Worm (Caenorhabditis elegans) whole organism, late embryonic: ENCODE results near the gene Y111B2A.12.

Experiments
- C08G9.2 ChIP-seq: sonication (generic microtip); optimal IDR thresholded peaks from 2 replicates; lab custom pipeline; 2016; ENCODE audit warnings: mild to moderate bottlenecking, missing genetic modification characterization, moderate library complexity, missing compliant biosample characterization
- F13H6.1 ChIP-seq: sonication (generic microtip); optimal IDR thresholded peaks from 2 replicates; lab custom pipeline; 2016; ENCODE audit warnings: missing genetic modification characterization, missing compliant biosample characterization
- K02D7.2 ChIP-seq: sonication (generic microtip); optimal IDR thresholded peaks from 2 replicates; lab custom pipeline; 2017; ENCODE audit warnings: mild to moderate bottlenecking, missing genetic modification characterization, missing compliant biosample characterization
- K09A11.1 ChIP-seq: sonication (generic microtip); optimal IDR thresholded peaks from 2 replicates; lab custom pipeline; 2017; ENCODE audit warnings: antibody characterized with exemption, mild to moderate bottlenecking, missing genetic modification characterization, missing compliant biosample characterization; ENCODE audit not compliant: insufficient read depth
- T23F11.4 ChIP-seq: fragments of 200-800 bp; sonication (Bioruptor generic); optimal IDR thresholded peaks from 2 replicates; lab custom pipeline; 2018; ENCODE audit warnings: mild to moderate bottlenecking, missing genetic modification characterization, missing compliant biosample characterization
- Y22D7AL.16 ChIP-seq: sonication (generic microtip); optimal IDR thresholded peaks from 2 replicates; lab custom pipeline; 2016; ENCODE audit warnings: missing genetic modification characterization, missing compliant biosample characterization
- ama-1 ChIP-seq: fragments of 150-350 bp; optimal IDR thresholded peaks from 2 replicates; lab custom pipeline; 2014
- ceh-14 ChIP-seq: sonication (generic microtip); optimal IDR thresholded peaks from 2 replicates; lab custom pipeline; 2016; ENCODE audit warnings: missing genotype, missing genetic modification characterization, missing compliant biosample characterization
- ceh-22 ChIP-seq: sonication (generic microtip); optimal IDR thresholded peaks from 2 replicates; lab custom pipeline; 2017; ENCODE audit warnings: missing biosample characterization, missing genetic modification characterization
- ceh-31 ChIP-seq: sonication (generic microtip); optimal IDR thresholded peaks from 2 replicates; lab custom pipeline; 2016; ENCODE audit warnings: missing genetic modification characterization, missing compliant biosample characterization
- ceh-45 ChIP-seq: fragments of 200-800 bp; sonication (Bioruptor generic); IDR thresholded peaks from 2 replicates; pipeline ENCODE4 v1.3.6; 2022; ENCODE audit warnings: missing genetic modification reagents, missing genetic modification characterization, missing compliant biosample characterization
- ceh-48 ChIP-seq: sonication (generic microtip); optimal IDR thresholded peaks from 2 replicates; lab custom pipeline; 2016; ENCODE audit warnings: missing genetic modification characterization, inconsistent platforms, missing compliant biosample characterization
- ceh-9 ChIP-seq: sonication (generic microtip); optimal IDR thresholded peaks from 2 replicates; lab custom pipeline; 2016; ENCODE audit warnings: mild to moderate bottlenecking, missing genetic modification characterization, inconsistent platforms, missing compliant biosample characterization
- che-1 ChIP-seq: sonication (generic microtip); optimal IDR thresholded peaks from 2 replicates; lab custom pipeline; 2016; ENCODE audit warnings: mild to moderate bottlenecking, missing genetic modification characterization, missing compliant biosample characterization
- dve-1 ChIP-seq: sonication (generic microtip); optimal IDR thresholded peaks from 2 replicates; lab custom pipeline; 2017; ENCODE audit warnings: antibody characterized with exemption, mild to moderate bottlenecking, missing genetic modification characterization, missing compliant biosample characterization
- elt-2 ChIP-seq: sonication (generic microtip); optimal IDR thresholded peaks from 2 replicates; lab custom pipeline; 2016; ENCODE audit warnings: missing genetic modification reagents, missing genetic modification characterization, missing compliant biosample characterization
- ets-4 ChIP-seq: sonication (generic microtip); optimal IDR thresholded peaks from 2 replicates; lab custom pipeline; 2016; ENCODE audit warnings: missing genetic modification characterization, missing compliant biosample characterization
- eyg-1 ChIP-seq: sonication (generic microtip); optimal IDR thresholded peaks from 2 replicates; lab custom pipeline; 2016; ENCODE audit warnings: missing genotype, missing genetic modification characterization, missing compliant biosample characterization
- fkh-10 ChIP-seq: fragments of 150-350 bp; optimal IDR thresholded peaks from 2 replicates; lab custom pipeline; 2014; ENCODE audit warnings: missing biosample characterization, missing genetic modification reagents, missing genetic modification characterization
- fkh-6 ChIP-seq: sonication (generic microtip); optimal IDR thresholded peaks from 2 replicates; lab custom pipeline; 2016; ENCODE audit warnings: missing genetic modification characterization, missing compliant biosample characterization
- gmeb-2 ChIP-seq: sonication (generic microtip); optimal IDR thresholded peaks from 2 replicates; lab custom pipeline; 2016; ENCODE audit warnings: missing genetic modification characterization, inconsistent platforms, missing compliant biosample characterization
- hlh-13 ChIP-seq: fragments of 200-800 bp; sonication (Bioruptor generic); optimal IDR thresholded peaks from 2 replicates; lab custom pipeline; 2018; ENCODE audit warnings: mild to moderate bottlenecking, missing genetic modification characterization, missing compliant biosample characterization
- hlh-15 ChIP-seq: sonication (generic microtip); optimal IDR thresholded peaks from 2 replicates; lab custom pipeline; 2016; ENCODE audit warnings: missing genetic modification characterization, missing compliant biosample characterization
- hlh-30 ChIP-seq: sonication (generic microtip); optimal IDR thresholded peaks from 2 replicates; lab custom pipeline; 2017; ENCODE audit warnings: antibody characterized with exemption, missing genetic modification characterization, missing compliant biosample characterization; ENCODE audit not compliant: insufficient read depth
- hlh-8 ChIP-seq: sonication (generic microtip); optimal IDR thresholded peaks from 2 replicates; lab custom pipeline; 2016; ENCODE audit warnings: missing genotype, missing genetic modification characterization, missing compliant biosample characterization
- madf-2 ChIP-seq: sonication (generic microtip); optimal IDR thresholded peaks from 2 replicates; lab custom pipeline; 2017; ENCODE audit warnings: missing genetic modification characterization, missing compliant biosample characterization
- mec-3 ChIP-seq: sonication (generic microtip); optimal IDR thresholded peaks from 2 replicates; lab custom pipeline; 2016; ENCODE audit warnings: borderline replicate concordance, missing genetic modification characterization, missing compliant biosample characterization
- nfya-1 ChIP-seq: sonication (generic microtip); optimal IDR thresholded peaks from 2 replicates; lab custom pipeline; 2017; ENCODE audit warnings: missing genetic modification characterization, mild to moderate bottlenecking, missing compliant biosample characterization, antibody characterized with exemption, moderate library complexity
- nhr-11 ChIP-seq: fragments of 150-350 bp; optimal IDR thresholded peaks from 2 replicates; lab custom pipeline; 2014; ENCODE audit warnings: missing biosample characterization, missing genetic modification characterization
- nhr-232 ChIP-seq: sonication (generic microtip); optimal IDR thresholded peaks from 2 replicates; lab custom pipeline; 2016; ENCODE audit warnings: missing genetic modification characterization, missing compliant biosample characterization
- npax-4 ChIP-seq: sonication (generic microtip); optimal IDR thresholded peaks from 2 replicates; lab custom pipeline; 2016; ENCODE audit warnings: missing genetic modification characterization, missing compliant biosample characterization
- pag-3 ChIP-seq: sonication (generic microtip); optimal IDR thresholded peaks from 2 replicates; lab custom pipeline; 2016; ENCODE audit warnings: missing compliant biosample characterization, missing genetic modification characterization, borderline replicate concordance
- pat-9 ChIP-seq: fragments of 200-800 bp; sonication (Bioruptor generic); optimal IDR thresholded peaks from 2 replicates; lab custom pipeline; 2018; ENCODE audit warnings: mild to moderate bottlenecking, missing genetic modification characterization, moderate library complexity, missing compliant biosample characterization
- pha-4 ChIP-seq: fragments of 150-350 bp; optimal IDR thresholded peaks from 2 replicates; lab custom pipeline; 2018; ENCODE audit warnings: missing biosample characterization, missing genetic modification reagents, missing genetic modification characterization
- pqm-1 ChIP-seq: sonication (generic microtip); optimal IDR thresholded peaks from 2 replicates; lab custom pipeline; 2016; ENCODE audit warnings: missing genetic modification characterization, missing compliant biosample characterization
- pros-1 ChIP-seq: fragments of 150-350 bp; optimal IDR thresholded peaks from 2 replicates; lab custom pipeline; 2014; ENCODE audit warnings: missing biosample characterization, missing genetic modification reagents, missing genetic modification characterization
- ref-2 ChIP-seq: sonication (generic microtip); optimal IDR thresholded peaks from 2 replicates; lab custom pipeline; 2016; ENCODE audit warnings: missing genetic modification characterization, missing compliant biosample characterization
- rnt-1 ChIP-seq: sonication (generic microtip); optimal IDR thresholded peaks from 2 replicates; lab custom pipeline; 2016; ENCODE audit warnings: missing genetic modification characterization, missing compliant biosample characterization
- sdc-2 ChIP-seq: sonication (generic microtip); optimal IDR thresholded peaks from 2 replicates; lab custom pipeline; 2016; ENCODE audit warnings: missing genotype, missing genetic modification characterization, missing compliant biosample characterization
- sox-2 ChIP-seq: fragments of 200-800 bp; sonication (Bioruptor generic); IDR thresholded peaks from 2 replicates; pipeline ENCODE4 v1.3.6; 2022; ENCODE audit warnings: missing genetic modification reagents, missing genetic modification characterization, missing compliant biosample characterization
- sox-4 ChIP-seq: sonication (generic microtip); optimal IDR thresholded peaks from 2 replicates; lab custom pipeline; 2017; ENCODE audit warnings: mild to moderate bottlenecking, missing genetic modification characterization, inconsistent platforms, missing compliant biosample characterization
- syd-9 ChIP-seq: sonication (generic microtip); optimal IDR thresholded peaks from 2 replicates; lab custom pipeline; 2016; ENCODE audit warnings: mild to moderate bottlenecking, missing genetic modification characterization, moderate library complexity, missing compliant biosample characterization
- tbx-2 ChIP-seq: sonication (generic microtip); optimal IDR thresholded peaks from 2 replicates; lab custom pipeline; 2016; ENCODE audit warnings: missing genetic modification characterization, missing compliant biosample characterization
- tbx-7 ChIP-seq: sonication (generic microtip); optimal IDR thresholded peaks from 2 replicates; lab custom pipeline; 2016; ENCODE audit warnings: missing genotype, missing genetic modification characterization, missing compliant biosample characterization
- ttx-3 ChIP-seq: sonication (generic microtip); optimal IDR thresholded peaks from 2 replicates; lab custom pipeline; 2016; ENCODE audit warnings: missing genetic modification reagents, missing genetic modification characterization, missing compliant biosample characterization
- unc-42 ChIP-seq: sonication (generic microtip); optimal IDR thresholded peaks from 2 replicates; lab custom pipeline; 2016; ENCODE audit warnings: missing genotype, missing genetic modification characterization, missing compliant biosample characterization
- unc-55 ChIP-seq: sonication (generic microtip); optimal IDR thresholded peaks from 2 replicates; lab custom pipeline; 2017; ENCODE audit warnings: missing biosample characterization, missing genetic modification reagents, missing genetic modification characterization
- zip-5 ChIP-seq: sonication (generic microtip); optimal IDR thresholded peaks from 2 replicates; lab custom pipeline; 2016; ENCODE audit warnings: missing genetic modification characterization, missing compliant biosample characterization

The Y111B2A.12 gene

ce11 chrIII:12614669-12615451, 5.8 kb downstream of the Y111B2A.12 start:
- TF ChIP-seq Y22D7AL.16 = no peak
- peak; percentile 42 for TF ChIP-seq unc-42 (tag; lab: Kevin White, UChicago)
- TF ChIP-seq T23F11.4 = peak; percentile 1
- no peak for TF ChIP-seq pat-9 (tag; lab: Kevin White, UChicago)
- no peak for TF ChIP-seq nhr-232 (tag; lab: Kevin White, UChicago)
- TF ChIP-seq sox-4 (tag; lab: Kevin White, UChicago) = no peak
- no peak for TF ChIP-seq tbx-7
- peak; percentile 64 for TF ChIP-seq elt-2 (tag; lab: Kevin White, UChicago)
- no peak for TF ChIP-seq hlh-8 (tag; lab: Kevin White, UChicago)
- TF ChIP-seq pros-1 (tag; lab: Kevin White, UChicago) = no peak
- TF ChIP-seq C08G9.2 = no peak
- no peak for TF ChIP-seq ceh-45 (GFP tag; lab: Robert Waterston, UW)
- no peak for TF ChIP-seq unc-55 (GFP tag; lab: Kevin White, UChicago)
- peak; percentile 44 for TF ChIP-seq tbx-2 (tag; lab: Kevin White, UChicago)
- TF ChIP-seq ref-2 (tag; lab: Kevin White, UChicago) = no peak
- TF ChIP-seq K09A11.1 (tag; lab: Kevin White, UChicago) = no peak
- no peak for TF ChIP-seq rnt-1 (tag; lab: Kevin White, UChicago)
- no peak for TF ChIP-seq ceh-48 (tag; lab: Kevin White, UChicago)
- peak; percentile 29 for TF ChIP-seq ama-1
- TF ChIP-seq hlh-30 (tag; lab: Kevin White, UChicago) = peak; percentile 86
- no peak for TF ChIP-seq pha-4 (tag; lab: Kevin White, UChicago)
- no peak for TF ChIP-seq ceh-22 (tag; lab: Kevin White, UChicago)
- no peak for TF ChIP-seq sox-2
- no peak for TF ChIP-seq ceh-9 (tag; lab: Kevin White, UChicago)
- no peak for TF ChIP-seq ceh-31 (tag; lab: Kevin White, UChicago)
- TF ChIP-seq ceh-14 (tag; lab: Kevin White, UChicago) = peak; percentile 0
- no peak for TF ChIP-seq fkh-6 (tag; lab: Kevin White, UChicago)
- no peak for TF ChIP-seq pag-3 (tag; lab: Kevin White, UChicago)
- TF ChIP-seq dve-1 (tag; lab: Kevin White, UChicago) = no peak
- TF ChIP-seq fkh-10 (GFP tag; lab: Kevin White, UChicago) = no peak
- no peak for TF ChIP-seq eyg-1
- no peak for TF ChIP-seq pqm-1 (tag; lab: Kevin White, UChicago)
- TF ChIP-seq ttx-3 = peak; percentile 80
- TF ChIP-seq nfya-1 (tag; lab: Kevin White, UChicago) = peak; percentile 47
- no peak for TF ChIP-seq gmeb-2

ce11 chrIII:12615859-12616439, 6.9 kb downstream of the Y111B2A.12 start:
- TF ChIP-seq pqm-1 (tag; lab: Kevin White, UChicago) (no peak), hlh-15 (tag; lab: Kevin White, UChicago) (no peak), madf-2 (peak; percentile 4), mec-3 (tag; lab: Kevin White, UChicago) (no peak), pat-9 (tag; lab: Kevin White, UChicago) (no peak), ets-4 (tag; lab: Kevin White, UChicago) (no peak), ref-2 (tag; lab: Kevin White, UChicago) (peak; percentile 1), sox-2 (0 out of 2 replicates have a peak, but pooled peaks have one; percentile 2), ceh-22 (tag; lab: Kevin White, UChicago) (no peak), che-1 (tag; lab: Kevin White, UChicago) (no peak), syd-9 (tag; lab: Kevin White, UChicago) (no peak), hlh-13 (GFP tag; lab: Kevin White, UChicago) (no peak), nhr-11 (no peak), unc-42 (tag; lab: Kevin White, UChicago) (peak; percentile 63), nfya-1 (tag; lab: Kevin White, UChicago) (peak; percentile 10), zip-5 (no peak), pha-4 (tag; lab: Kevin White, UChicago) (no peak), sdc-2 (tag; lab: Kevin White, UChicago) (no peak), F13H6.1 (no peak), K02D7.2 (no peak), ttx-3 (peak; percentile 22), ceh-14 (tag; lab: Kevin White, UChicago) (peak; percentile 35), gmeb-2 (no peak), npax-4 (tag; lab: Kevin White, UChicago) (no peak)
- TF ChIP-seq, all 69 proteins: peak for 7
